Worm (Caenorhabditis elegans) whole organism, young adult: Measurements from ENCODE around the gene C34B4.2.

Source experiments
- B0019.2 ChIP-seq: fragments of 200-800 bp; sonication (Bioruptor generic); conservative IDR thresholded peaks from 2 replicates; pipeline ENCODE4 v1.3.6; 2022; ENCODE audit warnings: missing genetic modification reagents, missing genetic modification characterization, missing compliant biosample characterization
- F10E7.11 ChIP-seq: sonication (generic microtip); optimal IDR thresholded peaks from 2 replicates; lab custom pipeline; 2017; ENCODE audit warnings: mild to moderate bottlenecking, missing genetic modification characterization, moderate library complexity, missing compliant biosample characterization
- F22D6.2 ChIP-seq: sonication (generic microtip); optimal IDR thresholded peaks from 2 replicates; lab custom pipeline; 2016; ENCODE audit warnings: mild to moderate bottlenecking, missing genetic modification characterization, missing compliant biosample characterization
- F33H1.4 ChIP-seq: fragments of 200-800 bp; sonication (Bioruptor generic); IDR thresholded peaks from 2 replicates; pipeline ENCODE4 v1.3.6; 2022; ENCODE audit warnings: missing genetic modification reagents, missing genetic modification characterization, missing compliant biosample characterization
- F37B4.10 ChIP-seq: fragments of 200-800 bp; sonication (Bioruptor generic); IDR thresholded peaks from 2 replicates; pipeline ENCODE4 v1.3.6; 2022; ENCODE audit warnings: missing genetic modification characterization, missing compliant biosample characterization
- F57A8.1 ChIP-seq: fragments of 200-800 bp; sonication (Bioruptor generic); optimal IDR thresholded peaks from 2 replicates; lab custom pipeline; 2018; ENCODE audit warnings: mild to moderate bottlenecking, missing genetic modification characterization, moderate library complexity, missing compliant biosample characterization
- Y53G8AR.9 ChIP-seq: fragments of 200-800 bp; sonication (Bioruptor generic); conservative IDR thresholded peaks from 2 replicates; pipeline ENCODE4 v1.3.6; 2022; ENCODE audit warnings: missing genetic modification reagents, missing genetic modification characterization, missing compliant biosample characterization
- Y56A3A.18 ChIP-seq: fragments of 200-800 bp; sonication (Bioruptor generic); IDR thresholded peaks from 2 replicates; pipeline ENCODE4 v1.3.6; 2022; ENCODE audit warnings: missing genetic modification reagents, missing genetic modification characterization, missing compliant biosample characterization
- Y95B8A.8 ChIP-seq: fragments of 200-800 bp; sonication (Bioruptor generic); IDR thresholded peaks from 2 replicates; pipeline ENCODE4 v1.3.6; 2022; ENCODE audit warnings: missing genetic modification reagents, missing genetic modification characterization, missing compliant biosample characterization
- akir-1 ChIP-seq: fragments of 200-800 bp; sonication (Bioruptor generic); optimal IDR thresholded peaks from 2 replicates; lab custom pipeline; 2018; ENCODE audit warnings: mild to moderate bottlenecking, missing genetic modification characterization, moderate library complexity, missing compliant biosample characterization
- ama-1 ChIP-seq, 3 experiments: fragments of 150-350 bp in 1 of 3; sonication (generic microtip) in 2 of 3; optimal IDR thresholded peaks; 2 replicates each; lab custom pipeline; 2014 to 2018; ENCODE audit warnings: missing biosample characterization in 2 of 3, missing genetic modification characterization in 2 of 3, missing genetic modification reagents in 2 of 3
- aptf-2 ChIP-seq: fragments of 200-800 bp; sonication (Bioruptor generic); conservative IDR thresholded peaks from 2 replicates; pipeline ENCODE4 v1.3.6; 2022; ENCODE audit warnings: missing genetic modification reagents, missing genetic modification characterization, missing compliant biosample characterization
- attf-6 ChIP-seq: fragments of 200-800 bp; sonication (Bioruptor generic); IDR thresholded peaks from 2 replicates; pipeline ENCODE4 v1.3.6; 2022; ENCODE audit warnings: missing genetic modification reagents, missing genetic modification characterization, missing compliant biosample characterization
- bed-1 ChIP-seq: fragments of 200-800 bp; sonication (Bioruptor generic); IDR thresholded peaks from 2 replicates; pipeline ENCODE4 v1.3.6; 2022; ENCODE audit warnings: missing genetic modification reagents, missing genetic modification characterization, missing compliant biosample characterization
- bed-2 ChIP-seq: fragments of 200-800 bp; sonication (Bioruptor generic); IDR thresholded peaks from 2 replicates; pipeline ENCODE4 v1.3.6; 2022; ENCODE audit warnings: missing genetic modification reagents, missing genetic modification characterization, missing compliant biosample characterization
- ccch-3 ChIP-seq: fragments of 200-800 bp; sonication (Bioruptor generic); optimal IDR thresholded peaks from 2 replicates; lab custom pipeline; 2018; ENCODE audit warnings: mild to moderate bottlenecking, missing genetic modification characterization, missing compliant biosample characterization
- cebp-1 ChIP-seq, 2 experiments: fragments of 200-800 bp in 1 of 2; sonication (Bioruptor generic) in 1 of 2; sonication (generic microtip) in 1 of 2; IDR thresholded peaks in 1 of 2; optimal IDR thresholded peaks in 1 of 2; 2 replicates each; pipeline versions ENCODE4 v1.3.6 to Lab custom; 2017 to 2022; ENCODE audit warnings: missing compliant biosample characterization in 2 of 2, missing genetic modification characterization in 2 of 2, mild to moderate bottlenecking in 1 of 2, missing genetic modification reagents in 1 of 2, moderate library complexity in 1 of 2
- ceh-100 ChIP-seq: fragments of 200-800 bp; sonication (Bioruptor generic); IDR thresholded peaks from 2 replicates; pipeline ENCODE4 v1.3.6; 2022; ENCODE audit warnings: missing genetic modification reagents, missing genetic modification characterization, missing compliant biosample characterization
- dpff-1 ChIP-seq: sonication (generic microtip); optimal IDR thresholded peaks from 2 replicates; lab custom pipeline; 2017; ENCODE audit warnings: mild to moderate bottlenecking, missing genetic modification characterization, missing compliant biosample characterization
- dpl-1 ChIP-seq: fragments of 150-350 bp; optimal IDR thresholded peaks from 2 replicates; lab custom pipeline; 2014; ENCODE audit warnings: missing biosample characterization, missing genetic modification reagents, missing genetic modification characterization
- egl-18 ChIP-seq: fragments of 200-800 bp; sonication (Bioruptor generic); IDR thresholded peaks from 2 replicates; pipeline ENCODE4 v1.3.6; 2022; ENCODE audit warnings: missing genetic modification reagents, missing genetic modification characterization, missing compliant biosample characterization
- egl-44 ChIP-seq: fragments of 200-800 bp; sonication (Bioruptor generic); IDR thresholded peaks from 2 replicates; pipeline ENCODE4 v1.3.6; 2022; ENCODE audit warnings: missing genetic modification reagents, missing genetic modification characterization, missing compliant biosample characterization
- ekl-4 ChIP-seq: fragments of 200-800 bp; sonication (Bioruptor generic); IDR thresholded peaks from 2 replicates; pipeline ENCODE4 v1.3.6; 2022; ENCODE audit warnings: missing genetic modification reagents, missing genetic modification characterization, missing compliant biosample characterization
- him-1 ChIP-seq: sonication (generic microtip); optimal IDR thresholded peaks from 2 replicates; lab custom pipeline; 2016; ENCODE audit warnings: missing genotype, missing genetic modification reagents, missing genetic modification characterization, missing compliant biosample characterization
- hmg-1.2 ChIP-seq: fragments of 200-800 bp; sonication (Bioruptor generic); IDR thresholded peaks from 2 replicates; pipeline ENCODE4 v1.3.6; 2022; ENCODE audit warnings: missing genetic modification reagents, missing genetic modification characterization, missing compliant biosample characterization
- hrde-1 ChIP-seq: sonication (generic microtip); optimal IDR thresholded peaks from 2 replicates; lab custom pipeline; 2016; ENCODE audit warnings: missing genetic modification characterization, mild to moderate bottlenecking, missing compliant biosample characterization, moderate library complexity, missing genotype, missing genetic modification reagents, borderline replicate concordance
- hsf-1 ChIP-seq: fragments of 200-800 bp; sonication (Bioruptor generic); IDR thresholded peaks from 2 replicates; pipeline ENCODE4 v1.3.6; 2022; ENCODE audit warnings: missing genetic modification reagents, missing genetic modification characterization, missing compliant biosample characterization
- lag-1 ChIP-seq: fragments of 200-800 bp; sonication (Bioruptor generic); IDR thresholded peaks from 2 replicates; pipeline ENCODE4 v1.3.6; 2022; ENCODE audit warnings: missing genetic modification reagents, missing genetic modification characterization, missing compliant biosample characterization
- let-607 ChIP-seq, 2 experiments: fragments of 200-800 bp in 1 of 2; sonication (Bioruptor generic) in 1 of 2; sonication (generic microtip) in 1 of 2; optimal IDR thresholded peaks; 2 replicates each; lab custom pipeline; 2016 to 2018; ENCODE audit warnings: mild to moderate bottlenecking in 2 of 2, missing compliant biosample characterization in 2 of 2, missing genetic modification characterization in 2 of 2, moderate library complexity in 2 of 2, missing genotype in 1 of 2
- lin-26 ChIP-seq: fragments of 200-800 bp; sonication (Bioruptor generic); IDR thresholded peaks from 2 replicates; pipeline ENCODE4 v1.3.6; 2022; ENCODE audit warnings: missing genetic modification reagents, missing genetic modification characterization, missing compliant biosample characterization
- lin-40 ChIP-seq: sonication (generic microtip); optimal IDR thresholded peaks from 2 replicates; lab custom pipeline; 2016; ENCODE audit warnings: missing genetic modification characterization, mild to moderate bottlenecking, missing compliant biosample characterization, missing genotype, missing genetic modification reagents
- lir-1 ChIP-seq: fragments of 200-800 bp; sonication (Bioruptor generic); conservative IDR thresholded peaks from 2 replicates; pipeline ENCODE4 v1.3.6; 2022; ENCODE audit warnings: missing genetic modification reagents, missing genetic modification characterization, missing compliant biosample characterization
- lsy-27 ChIP-seq: sonication (generic microtip); optimal IDR thresholded peaks from 2 replicates; lab custom pipeline; 2017; ENCODE audit warnings: missing genetic modification characterization, mild to moderate bottlenecking, missing compliant biosample characterization, antibody characterized with exemption, missing genotype, borderline replicate concordance; ENCODE audit not compliant: insufficient read depth
- madf-3 ChIP-seq: fragments of 200-800 bp; sonication (Bioruptor generic); IDR thresholded peaks from 2 replicates; pipeline ENCODE4 v1.3.6; 2022; ENCODE audit warnings: missing genetic modification reagents, missing genetic modification characterization, missing compliant biosample characterization
- madf-6 ChIP-seq: fragments of 200-800 bp; sonication (Bioruptor generic); IDR thresholded peaks from 2 replicates; pipeline ENCODE4 v1.3.6; 2022; ENCODE audit warnings: missing genetic modification reagents, missing genetic modification characterization, missing compliant biosample characterization
- mel-28 ChIP-seq: sonication (generic microtip); optimal IDR thresholded peaks from 2 replicates; lab custom pipeline; 2016; ENCODE audit warnings: borderline replicate concordance, mild to moderate bottlenecking, missing genetic modification characterization, missing compliant biosample characterization
- mes-4 ChIP-seq: sonication (generic microtip); optimal IDR thresholded peaks from 2 replicates; lab custom pipeline; 2016; ENCODE audit warnings: missing genotype, missing genetic modification characterization, missing compliant biosample characterization
- mxl-1 ChIP-seq: sonication (generic microtip); optimal IDR thresholded peaks from 2 replicates; lab custom pipeline; 2016; ENCODE audit warnings: missing genetic modification characterization, missing compliant biosample characterization
- nhr-179 ChIP-seq: sonication (generic microtip); optimal IDR thresholded peaks from 2 replicates; lab custom pipeline; 2016; ENCODE audit warnings: mild to moderate bottlenecking, missing genetic modification characterization, missing compliant biosample characterization
- nhr-27 ChIP-seq: fragments of 200-800 bp; sonication (Bioruptor generic); optimal IDR thresholded peaks from 2 replicates; lab custom pipeline; 2018; ENCODE audit warnings: mild to moderate bottlenecking, missing genetic modification characterization, moderate library complexity, missing compliant biosample characterization
- nhr-80 ChIP-seq: sonication (generic microtip); optimal IDR thresholded peaks from 2 replicates; lab custom pipeline; 2016; ENCODE audit warnings: missing genetic modification characterization, missing compliant biosample characterization
- snpc-1.3 ChIP-seq: sonication (generic microtip); optimal IDR thresholded peaks from 2 replicates; lab custom pipeline; 2017; ENCODE audit warnings: missing genetic modification characterization, mild to moderate bottlenecking, missing compliant biosample characterization, antibody characterized with exemption, moderate library complexity, missing genotype, missing genetic modification reagents; ENCODE audit not compliant: insufficient read depth
- snpc-3.4 ChIP-seq: sonication (generic microtip); optimal IDR thresholded peaks from 2 replicates; lab custom pipeline; 2017; ENCODE audit warnings: missing genetic modification characterization, mild to moderate bottlenecking, missing compliant biosample characterization, antibody characterized with exemption, moderate library complexity, missing genotype, missing genetic modification reagents
- snpc-4 ChIP-seq, 5 experiments: fragments of 150-350 bp in 1 of 5; sonication (generic microtip) in 4 of 5; optimal IDR thresholded peaks; 2 replicates each; lab custom pipeline; 2014 to 2018; ENCODE audit warnings: missing genetic modification characterization in 5 of 5, missing biosample characterization in 3 of 5, antibody characterized with exemption in 2 of 5, mild to moderate bottlenecking in 2 of 5, missing compliant biosample characterization in 2 of 5, missing genotype in 2 of 5, moderate library complexity in 2 of 5, missing genetic modification reagents in 1 of 5
- xnd-1 ChIP-seq: sonication (generic microtip); optimal IDR thresholded peaks from 2 replicates; lab custom pipeline; 2016; ENCODE audit warnings: missing genotype, missing genetic modification reagents, missing genetic modification characterization, missing compliant biosample characterization
- ztf-6 ChIP-seq: fragments of 200-800 bp; sonication (Bioruptor generic); IDR thresholded peaks from 2 replicates; pipeline ENCODE4 v1.3.6; 2022; ENCODE audit warnings: missing genetic modification reagents, missing genetic modification characterization, missing compliant biosample characterization

The C34B4.2 gene

DNA sequence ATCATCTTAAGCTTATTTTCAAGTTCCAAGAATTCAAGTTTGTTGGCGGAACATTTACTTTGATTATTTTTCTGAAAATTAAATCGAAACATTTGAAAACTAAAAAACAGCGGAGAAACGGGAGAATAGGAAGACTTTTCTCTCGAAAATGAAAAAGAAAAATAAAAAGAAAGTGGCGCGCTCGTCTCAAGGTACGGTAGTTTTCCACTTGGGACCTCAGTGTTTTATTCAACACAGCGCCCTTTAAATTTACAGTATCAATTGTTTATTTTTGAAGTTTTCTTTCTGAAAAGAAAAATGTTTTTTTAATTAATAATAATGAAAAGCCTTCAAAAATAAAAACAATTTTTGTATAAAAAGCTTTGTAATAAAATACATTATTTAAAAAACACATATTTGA is 48.6 kb downstream of the C34B4.2 start (continued):
- TF ChIP-seq lin-26 (GFP tag; lab: Robert Waterston, UW) (no peak), attf-6 (GFP tag; lab: Robert Waterston, UW) (no peak), bed-1 (GFP tag; lab: Robert Waterston, UW) (no peak), hrde-1 (tag; lab: Kevin White, UChicago) (no peak), mxl-1 (tag; lab: Kevin White, UChicago) (no peak), bed-2 (GFP tag; lab: Robert Waterston, UW) (no peak), nhr-179 (no peak), lin-40 (no peak), F57A8.1 (GFP tag; lab: Kevin White, UChicago) (no peak), ztf-6 (GFP tag; lab: Robert Waterston, UW) (no peak), madf-3 (no peak), F33H1.4 (GFP tag; lab: Robert Waterston, UW) (peak; percentile 95), ekl-4 (GFP tag; lab: Robert Waterston, UW) (no peak), egl-44 (no peak), Y95B8A.8 (no peak), dpl-1 (GFP tag; lab: Kevin White, UChicago) (peak; percentile 50), lsy-27 (tag; lab: Kevin White, UChicago) (no peak), akir-1 (GFP tag; lab: Kevin White, UChicago) (no peak), lir-1 (GFP tag; lab: Robert Waterston, UW) (no peak), F10E7.11 (tag; lab: Kevin White, UChicago) (no peak), madf-6 (GFP tag; lab: Robert Waterston, UW) (peak; percentile 93), mes-4 (tag; lab: Kevin White, UChicago) (no peak), nhr-27 (tag; lab: Kevin White, UChicago) (no peak), Y53G8AR.9 (GFP tag; lab: Robert Waterston, UW) (peak; percentile 39; the same call in 1 of the 2 replicates), snpc-4 (GFP tag; optimal IDR thresholded peaks at IDR 0.05; lab: Kevin White, UChicago) (peak; percentile 9), snpc-4 (tag; optimal IDR thresholded peaks at IDR 0.05; lab: Kevin White, UChicago) (no peak), snpc-1.3 (no peak), dpff-1 (no peak), let-607 (tag; optimal IDR thresholded peaks at IDR 0.05; lab: Kevin White, UChicago) (no peak), F22D6.2 (no peak), ceh-100 (no peak), him-1 (tag; lab: Kevin White, UChicago) (peak; percentile 67), F37B4.10 (GFP tag; lab: Robert Waterston, UW) (no peak), hmg-1.2 (no peak), egl-18 (no peak), ccch-3 (GFP tag; lab: Kevin White, UChicago) (no peak), xnd-1 (tag; lab: Kevin White, UChicago) (peak; percentile 85), nhr-80 (no peak), B0019.2 (0 out of 2 replicates have a peak, but pooled peaks have one; percentile 11), ama-1 (optimal IDR thresholded peaks at IDR 0.05; lab: Kevin White, UChicago) (no peak), ama-1 (GFP tag; optimal IDR thresholded peaks at IDR 0.05; lab: Kevin White, UChicago) (no peak), Y56A3A.18 (GFP tag; lab: Robert Waterston, UW) (no peak), aptf-2 (GFP tag; lab: Robert Waterston, UW) (no peak), cebp-1 (GFP tag; IDR thresholded peaks at IDR 0.05; lab: Robert Waterston, UW) (no peak), cebp-1 (tag; optimal IDR thresholded peaks at IDR 0.05; lab: Kevin White, UChicago) (no peak), snpc-3.4 (tag; lab: Kevin White, UChicago) (peak; percentile 67), mel-28 (tag; lab: Kevin White, UChicago) (no peak), lag-1 (no peak), hsf-1 (GFP tag; lab: Robert Waterston, UW) (no peak)
